Worm (Caenorhabditis elegans): ENCODE results near the gene srt-12.
"Not testable (repeated sequence)": the region's sequence is repeated elsewhere in the genome, so short reads cannot be mapped to it uniquely, and the experiment has no call there.

- TF ChIP-seq flt-1 (GFP tag; IDR thresholded peaks at IDR 0.05); cog-1 (tag; optimal IDR thresholded peaks at IDR 0.05); klf-2 (GFP tag; conservative IDR thresholded peaks at IDR 0.05); ztf-29 (GFP tag; IDR thresholded peaks at IDR 0.05): not testable (repeated sequence)
These were observed 26.5 kb downstream of the srt-12 start, which contains the start of gene H43I07.4 for ce11 chrV:4215856-4216255.

Measured in whole organism, midembryonic.